Worm (Caenorhabditis elegans) whole organism, mixed stage, embryonic: ENCODE data around the gene F13H8.12.

Experiments
- M03D4.4 ChIP-seq: sonication (generic microtip); optimal IDR thresholded peaks from 2 replicates; lab custom pipeline; 2017; ENCODE audit warnings: mild to moderate bottlenecking, missing genetic modification characterization, missing compliant biosample characterization
- bed-3 ChIP-seq: fragments of 200-800 bp; sonication (Bioruptor generic); optimal IDR thresholded peaks from 3 replicates; lab custom pipeline; 2018; ENCODE audit warnings: mild to moderate bottlenecking, missing genetic modification characterization, moderate library complexity, missing compliant biosample characterization
- blmp-1 ChIP-seq: fragments of 150-350 bp; optimal IDR thresholded peaks from 2 replicates; lab custom pipeline; 2014; ENCODE audit warnings: missing biosample characterization, missing genetic modification characterization
- ceh-39 ChIP-seq: fragments of 150-350 bp; optimal IDR thresholded peaks from 2 replicates; lab custom pipeline; 2014; ENCODE audit warnings: missing biosample characterization, missing genetic modification characterization
- ceh-43 ChIP-seq: fragments of 200-800 bp; sonication (Bioruptor generic); optimal IDR thresholded peaks from 2 replicates; lab custom pipeline; 2018; ENCODE audit warnings: mild to moderate bottlenecking, missing genetic modification characterization, moderate library complexity, missing compliant biosample characterization
- ceh-83 ChIP-seq: fragments of 200-800 bp; sonication (Bioruptor generic); optimal IDR thresholded peaks from 2 replicates; lab custom pipeline; 2018; ENCODE audit warnings: mild to moderate bottlenecking, missing genetic modification characterization, missing compliant biosample characterization
- ces-1 ChIP-seq: fragments of 150-350 bp; optimal IDR thresholded peaks from 2 replicates; lab custom pipeline; 2014; ENCODE audit warnings: missing biosample characterization, missing genetic modification reagents, missing genetic modification characterization
- cnd-1 ChIP-seq: fragments of 200-800 bp; sonication (Bioruptor generic); optimal IDR thresholded peaks from 2 replicates; lab custom pipeline; 2018; ENCODE audit warnings: mild to moderate bottlenecking, missing genetic modification characterization, missing compliant biosample characterization
- drap-1 ChIP-seq: fragments of 200-800 bp; sonication (Bioruptor generic); optimal IDR thresholded peaks from 3 replicates; lab custom pipeline; 2018; ENCODE audit warnings: mild to moderate bottlenecking, missing genetic modification characterization, missing compliant biosample characterization
- elt-1 ChIP-seq: sonication (generic microtip); optimal IDR thresholded peaks from 2 replicates; lab custom pipeline; 2017; ENCODE audit warnings: missing genetic modification characterization, mild to moderate bottlenecking, missing compliant biosample characterization, antibody characterized with exemption, moderate library complexity, borderline replicate concordance; ENCODE audit not compliant: insufficient read depth
- elt-3 ChIP-seq: fragments of 150-350 bp; optimal IDR thresholded peaks from 2 replicates; lab custom pipeline; 2014; ENCODE audit warnings: missing biosample characterization, missing genetic modification characterization
- flh-1 ChIP-seq: fragments of 200-800 bp; sonication (Bioruptor generic); optimal IDR thresholded peaks from 2 replicates; lab custom pipeline; 2018; ENCODE audit warnings: mild to moderate bottlenecking, missing genetic modification characterization, moderate library complexity, missing compliant biosample characterization
- ham-2 ChIP-seq: fragments of 200-800 bp; sonication (Bioruptor generic); optimal IDR thresholded peaks from 2 replicates; lab custom pipeline; 2018; ENCODE audit warnings: mild to moderate bottlenecking, missing genetic modification characterization, missing compliant biosample characterization
- hlh-1 ChIP-seq: fragments of 150-350 bp; optimal IDR thresholded peaks from 2 replicates; lab custom pipeline; 2014; ENCODE audit warnings: missing biosample characterization, missing genetic modification reagents, missing genetic modification characterization
- lin-13 ChIP-seq: fragments of 150-350 bp; optimal IDR thresholded peaks from 2 replicates; lab custom pipeline; 2014; ENCODE audit warnings: missing biosample characterization, missing genetic modification characterization
- lin-32 ChIP-seq: fragments of 200-800 bp; sonication (Bioruptor generic); optimal IDR thresholded peaks from 2 replicates; lab custom pipeline; 2018; ENCODE audit warnings: mild to moderate bottlenecking, missing genetic modification characterization, missing compliant biosample characterization
- lsy-2 ChIP-seq: fragments of 150-350 bp; optimal IDR thresholded peaks from 2 replicates; lab custom pipeline; 2014; ENCODE audit warnings: missing biosample characterization, missing genetic modification characterization
- mep-1 ChIP-seq: fragments of 150-350 bp; optimal IDR thresholded peaks from 2 replicates; lab custom pipeline; 2017; ENCODE audit warnings: missing biosample characterization, missing genetic modification reagents, missing genetic modification characterization, inconsistent platforms
- mls-2 ChIP-seq: sonication (generic microtip); optimal IDR thresholded peaks from 2 replicates; lab custom pipeline; 2016; ENCODE audit warnings: mild to moderate bottlenecking, missing genetic modification characterization, moderate library complexity, missing compliant biosample characterization
- nhr-12 ChIP-seq: fragments of 150-350 bp; optimal IDR thresholded peaks from 2 replicates; lab custom pipeline; 2014; ENCODE audit warnings: missing biosample characterization, missing genetic modification characterization
- nhr-237 ChIP-seq: fragments of 150-350 bp; optimal IDR thresholded peaks from 2 replicates; lab custom pipeline; 2014; ENCODE audit warnings: missing biosample characterization, missing genetic modification characterization
- nhr-76 ChIP-seq: sonication (generic microtip); optimal IDR thresholded peaks from 2 replicates; lab custom pipeline; 2017; ENCODE audit warnings: missing biosample characterization, missing genetic modification characterization
- pha-4 ChIP-seq: fragments of 150-350 bp; optimal IDR thresholded peaks from 2 replicates; lab custom pipeline; 2018; ENCODE audit warnings: missing biosample characterization, missing genetic modification reagents, missing genetic modification characterization
- sem-2 ChIP-seq: fragments of 200-800 bp; sonication (Bioruptor generic); optimal IDR thresholded peaks from 2 replicates; lab custom pipeline; 2018; ENCODE audit warnings: mild to moderate bottlenecking, missing genetic modification characterization, missing compliant biosample characterization
- sptf-1 ChIP-seq: sonication (generic microtip); optimal IDR thresholded peaks from 2 replicates; lab custom pipeline; 2017; ENCODE audit warnings: mild to moderate bottlenecking, missing genetic modification characterization, moderate library complexity, missing compliant biosample characterization
- tbx-8 ChIP-seq: fragments of 200-800 bp; sonication (Bioruptor generic); optimal IDR thresholded peaks from 2 replicates; lab custom pipeline; 2018; ENCODE audit warnings: mild to moderate bottlenecking, missing genetic modification characterization, moderate library complexity, missing compliant biosample characterization
- unc-120 ChIP-seq: sonication (generic microtip); optimal IDR thresholded peaks from 2 replicates; lab custom pipeline; 2017; ENCODE audit warnings: missing genetic modification characterization, missing compliant biosample characterization; ENCODE audit not compliant: poor library complexity, severe bottlenecking
- unc-39 ChIP-seq: fragments of 150-350 bp; optimal IDR thresholded peaks from 2 replicates; lab custom pipeline; 2014; ENCODE audit warnings: missing biosample characterization, missing genetic modification characterization
- unc-62 ChIP-seq: fragments of 150-350 bp; optimal IDR thresholded peaks from 2 replicates; lab custom pipeline; 2014; ENCODE audit warnings: missing biosample characterization, missing genetic modification reagents, missing genetic modification characterization
- zip-8 ChIP-seq: fragments of 150-350 bp; optimal IDR thresholded peaks from 2 replicates; lab custom pipeline; 2014; ENCODE audit warnings: missing biosample characterization, missing genetic modification characterization
- ztf-11 ChIP-seq: fragments of 150-350 bp; optimal IDR thresholded peaks from 2 replicates; lab custom pipeline; 2014; ENCODE audit warnings: missing biosample characterization, missing genetic modification characterization

Gene F13H8.12

ce11 chrII:6292527-6292926 is 30.2 kb downstream of the F13H8.12 start, which contains the start of gene nyn-3:
nyn-3 (minus strand) TSS chrII:6292627.
- TF ChIP-seq ceh-39 (tag; lab: Kevin White, UChicago) (no peak), tbx-8 (GFP tag; lab: Kevin White, UChicago) (no peak), lin-13 (no peak), blmp-1 (tag; lab: Kevin White, UChicago) (no peak), mls-2 (no peak), elt-3 (tag; lab: Kevin White, UChicago) (no peak), unc-62 (GFP tag; lab: Kevin White, UChicago) (no peak), ztf-11 (tag; lab: Kevin White, UChicago) (no peak), ceh-83 (no peak), elt-1 (tag; lab: Kevin White, UChicago) (no peak), lsy-2 (tag; lab: Kevin White, UChicago) (no peak), bed-3 (GFP tag; lab: Kevin White, UChicago) (no peak), zip-8 (tag; lab: Kevin White, UChicago) (no peak)

- TF ChIP-seq cnd-1 (tag; lab: Kevin White, UChicago) (no peak), ztf-11 (tag; lab: Kevin White, UChicago) (no peak), unc-120 (tag; lab: Kevin White, UChicago) (no peak), nhr-237 (tag; lab: Kevin White, UChicago) (no peak), sem-2 (GFP tag; lab: Kevin White, UChicago) (no peak), flh-1 (no peak), mls-2 (no peak), ces-1 (no peak), zip-8 (tag; lab: Kevin White, UChicago) (no peak), unc-39 (tag; lab: Kevin White, UChicago) (no peak), elt-3 (tag; lab: Kevin White, UChicago) (no peak), blmp-1 (tag; lab: Kevin White, UChicago) (no peak), nhr-12 (tag; lab: Kevin White, UChicago) (no peak), lin-13 (no peak), ceh-39 (tag; lab: Kevin White, UChicago) (no peak), ceh-43 (GFP tag; lab: Kevin White, UChicago) (no peak), sptf-1 (no peak), drap-1 (GFP tag; lab: Kevin White, UChicago) (no peak), lin-32 (GFP tag; lab: Kevin White, UChicago) (no peak)
These were observed 31.9 kb downstream of the F13H8.12 start, which contains the start of gene mps-1 for ce11 chrII:6294261-6294660. mps-1 (minus strand) TSS chrII:6294361.

DNA sequence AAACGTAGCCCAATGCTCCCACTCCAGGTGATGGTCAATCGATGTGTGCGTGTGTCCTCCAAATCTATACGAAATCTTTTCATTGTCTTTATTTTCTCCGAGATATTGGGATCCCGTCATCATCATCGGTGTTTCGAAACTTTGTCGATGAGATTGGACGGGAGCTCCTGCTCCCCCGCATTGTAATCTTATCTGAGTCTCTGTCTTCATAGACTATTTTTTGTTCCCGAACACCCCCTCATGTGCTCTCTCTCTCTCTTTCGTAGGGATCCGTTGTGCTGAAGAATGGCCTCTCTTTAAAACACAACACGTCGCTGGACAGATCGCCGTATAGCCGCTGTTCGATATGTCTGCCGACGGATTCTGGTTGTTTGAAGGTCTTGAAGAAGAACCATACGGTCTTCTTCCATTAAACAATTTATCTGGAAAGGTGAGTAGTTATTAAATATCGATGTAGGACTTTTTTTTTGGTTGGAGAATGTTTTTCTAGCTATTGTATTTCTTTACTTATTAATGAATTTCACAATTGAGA is 41.0 kb downstream of the F13H8.12 start, which contains the start of gene C29F5.1:
Gene C29F5.1 (plus strand): TSS at position 317 of the 532 bp plus-strand sequence.
- TF ChIP-seq zip-8 (tag; lab: Kevin White, UChicago) (no peak), sptf-1 (no peak), lsy-2 (tag; lab: Kevin White, UChicago) (no peak), elt-3 (tag; lab: Kevin White, UChicago) (no peak), unc-120 (tag; lab: Kevin White, UChicago) (peak; percentile 17), ztf-11 (tag; lab: Kevin White, UChicago) (no peak), unc-62 (GFP tag; lab: Kevin White, UChicago) (peak; percentile 31), hlh-1 (tag; lab: Kevin White, UChicago) (peak; percentile 70)

DNA sequence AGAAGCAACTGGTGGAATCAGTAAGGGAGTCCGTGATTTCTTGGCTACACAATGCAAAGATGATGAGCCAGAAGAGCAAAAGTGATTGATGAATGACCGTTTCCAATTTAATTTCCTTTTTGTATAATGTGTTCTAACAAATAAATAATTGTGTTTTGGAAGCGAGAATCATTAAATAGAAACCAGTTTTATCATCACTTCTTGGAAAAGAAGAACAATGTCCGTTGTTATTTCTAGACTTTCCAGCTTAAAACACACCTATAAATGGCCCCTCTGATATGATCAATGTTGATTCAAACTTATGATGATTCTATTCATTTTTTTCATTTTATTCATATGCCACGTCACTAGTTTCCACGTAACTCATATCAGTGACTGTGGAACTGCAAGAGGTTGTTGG is 43.8 kb downstream of the F13H8.12 start, which contains the start of gene C29F5.8:
Gene C29F5.8 (plus strand): TSS at position 301 of the 400 bp plus-strand sequence.
- no peak for TF ChIP-seq unc-62 (GFP tag; lab: Kevin White, UChicago)
- no peak for TF ChIP-seq ces-1
- no peak for TF ChIP-seq nhr-237 (tag; lab: Kevin White, UChicago)
- no peak for TF ChIP-seq unc-120 (tag; lab: Kevin White, UChicago)
- no peak for TF ChIP-seq bed-3 (GFP tag; lab: Kevin White, UChicago)
- TF ChIP-seq M03D4.4: no peak
- no peak for TF ChIP-seq pha-4
- TF ChIP-seq unc-39 (tag; lab: Kevin White, UChicago): no peak
- TF ChIP-seq ztf-11 (tag; lab: Kevin White, UChicago): no peak
- TF ChIP-seq, all 35 proteins: peak for 0

DNA sequence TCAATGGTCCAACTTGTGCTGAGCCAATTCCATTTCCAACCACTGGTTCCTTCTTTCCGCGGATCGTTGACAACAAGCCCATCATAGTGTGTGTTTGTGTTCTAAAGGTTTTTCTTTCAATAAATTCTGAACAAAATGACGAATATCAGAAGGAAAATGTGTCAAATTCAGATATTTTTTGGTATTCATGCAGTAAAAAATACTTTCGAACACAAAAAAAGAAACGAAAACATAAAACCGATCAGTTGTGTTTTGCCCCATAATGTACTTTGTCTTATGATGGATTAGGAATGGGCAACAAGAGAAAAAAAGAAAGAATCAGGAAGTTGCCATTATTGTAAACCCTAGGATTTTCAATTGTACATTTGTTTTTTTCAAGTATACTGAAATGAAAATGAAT is 46.9 kb downstream of the F13H8.12 start, which contains the start of gene glb-10:
Gene glb-10 (minus strand): TSS at position 101 of the 400 bp plus-strand sequence.
- TF ChIP-seq nhr-76 (tag; lab: Kevin White, UChicago) (no peak), nhr-12 (tag; lab: Kevin White, UChicago) (no peak), drap-1 (GFP tag; lab: Kevin White, UChicago) (no peak), sptf-1 (no peak), elt-1 (tag; lab: Kevin White, UChicago) (no peak), mep-1 (no peak), ham-2 (GFP tag; lab: Kevin White, UChicago) (no peak), ceh-39 (tag; lab: Kevin White, UChicago) (no peak)
